Worm (Caenorhabditis elegans): ENCODE data around the gene inso-1.
A peak's percentile ranks its signal among the peaks of the same experiment; 100 is the strongest.

inso-1 gene

DNA sequence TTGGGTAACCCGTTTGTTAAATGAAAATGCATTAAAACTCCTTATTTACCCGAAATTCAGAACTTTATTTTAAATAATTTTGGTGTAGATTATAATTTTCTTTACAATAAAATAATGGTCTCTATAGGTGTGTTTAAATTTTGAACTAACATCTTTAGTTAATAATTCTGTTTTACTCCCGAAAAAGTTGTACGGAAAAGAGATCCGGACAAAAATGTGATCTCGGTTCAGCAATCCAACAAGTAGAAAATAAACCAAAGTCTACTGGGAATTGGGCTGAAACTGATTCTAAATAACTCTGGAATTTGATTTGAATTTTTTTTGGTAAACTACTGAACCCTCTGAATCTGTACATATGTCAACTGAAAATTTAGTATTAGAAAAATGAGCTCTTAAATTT lies 4.2 kb upstream of the inso-1 start:
- TF ChIP-seq hlh-17 (GFP tag; optimal IDR thresholded peaks at IDR 0.05; ENCODE audit: borderline replicate concordance) (no peak), ama-1 (optimal IDR thresholded peaks at IDR 0.05) (no peak), ceh-90 (tag; optimal IDR thresholded peaks at IDR 0.05) (no peak)

DNA sequence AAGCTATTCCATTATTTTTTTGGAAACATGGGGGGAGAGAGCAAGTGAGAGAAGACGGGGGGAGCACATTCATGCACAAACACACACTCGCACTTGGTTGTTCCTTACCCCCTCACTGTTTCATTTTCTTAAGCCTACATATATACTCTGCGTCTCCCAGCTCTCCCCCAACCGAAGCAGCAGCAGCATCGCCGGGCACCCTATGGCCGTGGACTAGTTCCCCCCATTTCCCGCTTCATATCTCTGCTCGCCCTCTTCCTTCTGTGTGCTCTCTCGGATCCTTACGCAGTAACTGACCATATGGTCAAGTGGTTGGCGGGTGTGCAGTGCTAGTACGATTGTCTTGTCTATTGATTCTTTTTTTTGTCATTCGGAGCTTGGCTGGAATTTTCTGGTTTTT lies 2.3 kb downstream of the inso-1 start:
- peak; percentile 47 for TF ChIP-seq irx-1 (tag; optimal IDR thresholded peaks at IDR 0.05)
- TF ChIP-seq elt-2 (tag; optimal IDR thresholded peaks at IDR 0.05): peak; percentile 67
- TF ChIP-seq egl-27 (tag; optimal IDR thresholded peaks at IDR 0.05): peak in 1 of 2 experiments; percentile 24
- no peak for TF ChIP-seq hlh-4 (tag; optimal IDR thresholded peaks at IDR 0.05)
- TF ChIP-seq nhr-11 (tag; optimal IDR thresholded peaks at IDR 0.05): no peak
- TF ChIP-seq fkh-4 (tag; optimal IDR thresholded peaks at IDR 0.05; ENCODE audit: borderline replicate concordance): peak; percentile 33
- TF ChIP-seq unc-86 (tag; optimal IDR thresholded peaks at IDR 0.05): peak; percentile 70
- TF ChIP-seq tlp-1 (tag; optimal IDR thresholded peaks at IDR 0.05): no peak
- no peak for TF ChIP-seq C34B4.2 (tag; optimal IDR thresholded peaks at IDR 0.05)
- no peak for TF ChIP-seq lin-39 (tag; optimal IDR thresholded peaks at IDR 0.05)
- TF ChIP-seq aly-2 (tag; optimal IDR thresholded peaks at IDR 0.05): no peak
- TF ChIP-seq ceh-90 (tag; optimal IDR thresholded peaks at IDR 0.05): peak; percentile 25
- peak; percentile 47 for TF ChIP-seq mep-1 (tag; optimal IDR thresholded peaks at IDR 0.05)
- TF ChIP-seq Y116A8C.19 (tag; optimal IDR thresholded peaks at IDR 0.05; ENCODE audit: borderline replicate concordance): no peak
- TF ChIP-seq xbp-1 (tag; optimal IDR thresholded peaks at IDR 0.05): peak; percentile 57
- peak; percentile 96 for TF ChIP-seq lin-14 (GFP tag; optimal IDR thresholded peaks at IDR 0.05)
- no peak for TF ChIP-seq nhr-84 (tag; optimal IDR thresholded peaks at IDR 0.05)
- peak; percentile 24 for TF ChIP-seq C04F5.9 (tag; optimal IDR thresholded peaks at IDR 0.05)
- TF ChIP-seq C16A3.4 (tag; optimal IDR thresholded peaks at IDR 0.05): peak; percentile 64
- peak in 1 of 2 experiments; percentile 68 for TF ChIP-seq ztf-11 (tag; optimal IDR thresholded peaks at IDR 0.05)
- no peak for TF ChIP-seq ces-1 (GFP tag; optimal IDR thresholded peaks at IDR 0.05)
- no peak for TF ChIP-seq F16B12.6 (tag; optimal IDR thresholded peaks at IDR 0.05)
- no peak for TF ChIP-seq mef-2 (tag; optimal IDR thresholded peaks at IDR 0.05)
- TF ChIP-seq sptf-1 (tag; optimal IDR thresholded peaks at IDR 0.05): no peak
- peak; percentile 28 for TF ChIP-seq ztf-4 (tag; optimal IDR thresholded peaks at IDR 0.05)
- peak; percentile 56 for TF ChIP-seq isw-1 (GFP tag; IDR thresholded peaks at IDR 0.05)
- peak; percentile 68 for TF ChIP-seq egl-13 (tag; optimal IDR thresholded peaks at IDR 0.05)
- no peak for TF ChIP-seq vab-15 (tag; optimal IDR thresholded peaks at IDR 0.05)
- peak; percentile 70 for TF ChIP-seq jun-1 (tag; optimal IDR thresholded peaks at IDR 0.05)
- TF ChIP-seq zip-4 (GFP tag; optimal IDR thresholded peaks at IDR 0.05): no peak
- no peak for TF ChIP-seq unc-130 (tag; optimal IDR thresholded peaks at IDR 0.05)
- TF ChIP-seq dsc-1 (tag; optimal IDR thresholded peaks at IDR 0.05): peak; percentile 71
- TF ChIP-seq hpl-2 (GFP tag; optimal IDR thresholded peaks at IDR 0.05): no peak
- TF ChIP-seq unc-98 (GFP tag; IDR thresholded peaks at IDR 0.05): no peak; the same call in 1 of the 2 replicates
- peak; percentile 75 for TF ChIP-seq swsn-7 (tag; optimal IDR thresholded peaks at IDR 0.05)
- no peak for TF ChIP-seq pax-3 (tag; optimal IDR thresholded peaks at IDR 0.05)
- TF ChIP-seq zag-1 (tag; optimal IDR thresholded peaks at IDR 0.05): peak; percentile 17
- TF ChIP-seq nhr-47 (tag; optimal IDR thresholded peaks at IDR 0.05): peak; percentile 74
- TF ChIP-seq pqm-1 (tag; optimal IDR thresholded peaks at IDR 0.05): no peak
- TF ChIP-seq lir-3 (tag; optimal IDR thresholded peaks at IDR 0.05; ENCODE audit: poor library complexity): peak; percentile 74
- no peak for TF ChIP-seq elt-3 (tag; optimal IDR thresholded peaks at IDR 0.05)
- peak; percentile 76 for TF ChIP-seq snu-23 (GFP tag; optimal IDR thresholded peaks at IDR 0.05)
- no peak for TF ChIP-seq unc-62 (GFP tag; optimal IDR thresholded peaks at IDR 0.05)
- TF ChIP-seq nhr-85 (tag): no peak
- TF ChIP-seq ceh-82 (tag; optimal IDR thresholded peaks at IDR 0.05): peak; percentile 55 to 90 (median 72)
- TF ChIP-seq nhr-71 (tag; optimal IDR thresholded peaks at IDR 0.05): peak; percentile 84
- TF ChIP-seq nhr-20 (tag; optimal IDR thresholded peaks at IDR 0.05): peak; percentile 68
- peak; percentile 59 for TF ChIP-seq nhr-19 (GFP tag; conservative IDR thresholded peaks at IDR 0.05)
- TF ChIP-seq fkh-8 (tag; optimal IDR thresholded peaks at IDR 0.05): peak; percentile 82
- peak; percentile 61 to 69 for TF ChIP-seq lin-35 (GFP tag; optimal IDR thresholded peaks at IDR 0.05)

All from whole organism, L1 larva.